Fruit fly (Drosophila melanogaster) whole organism, embryonic: ENCODE measurements around the gene Slimp.

ENCODE experiments used
- Abd-B ChIP-seq: fragments of 200-800 bp; sonication (Bioruptor generic); optimal IDR thresholded peaks from 2 replicates; lab custom pipeline; 2018; ENCODE audit warnings: missing biosample characterization, mild to moderate bottlenecking, missing genetic modification characterization, moderate library complexity
- Bdp1 ChIP-seq: fragments of 200-800 bp; sonication (Bioruptor generic); optimal IDR thresholded peaks from 3 replicates; lab custom pipeline; 2016; ENCODE audit warnings: missing biosample characterization, missing genetic modification characterization
- BtbVII ChIP-seq: fragments of 200-800 bp; sonication (Bioruptor generic); optimal IDR thresholded peaks from 3 replicates; lab custom pipeline; 2017; ENCODE audit warnings: missing biosample characterization, mild to moderate bottlenecking, missing genetic modification characterization
- CG12219 ChIP-seq: fragments of 200-800 bp; sonication (Bioruptor generic); optimal IDR thresholded peaks from 3 replicates; lab custom pipeline; 2018; ENCODE audit warnings: missing biosample characterization, mild to moderate bottlenecking, missing genetic modification characterization
- CG13287 ChIP-seq: fragments of 200-800 bp; sonication (Bioruptor generic); IDR thresholded peaks from 2 replicates; pipeline ENCODE4 v1.3.6; 2022; ENCODE audit warnings: missing biosample characterization, missing genetic modification characterization; ENCODE audit not compliant: partially characterized antibody
- CG13775 ChIP-seq: fragments of 200-800 bp; sonication (Bioruptor generic); optimal IDR thresholded peaks from 3 replicates; lab custom pipeline; 2017; ENCODE audit warnings: missing biosample characterization, mild to moderate bottlenecking, missing genetic modification characterization
- CG15011 ChIP-seq: fragments of 200-800 bp; sonication (Bioruptor generic); optimal IDR thresholded peaks from 3 replicates; lab custom pipeline; 2018; ENCODE audit warnings: missing biosample characterization, mild to moderate bottlenecking, missing genetic modification characterization
- CG16863 ChIP-seq: fragments of 200-800 bp; sonication (Bioruptor generic); optimal IDR thresholded peaks from 3 replicates; lab custom pipeline; 2016; ENCODE audit warnings: missing biosample characterization, missing genetic modification characterization
- CG1792 ChIP-seq: fragments of 200-800 bp; sonication (Bioruptor generic); optimal IDR thresholded peaks from 2 replicates; lab custom pipeline; 2016; ENCODE audit warnings: missing biosample characterization, missing genetic modification characterization
- CG2202 ChIP-seq: fragments of 200-800 bp; sonication (Bioruptor generic); optimal IDR thresholded peaks from 2 replicates; lab custom pipeline; 2018; ENCODE audit warnings: missing biosample characterization, mild to moderate bottlenecking, missing genetic modification characterization
- CG43689 ChIP-seq: fragments of 200-800 bp; sonication (Bioruptor generic); IDR thresholded peaks from 2 replicates; pipeline ENCODE4 v1.3.6; 2022; ENCODE audit warnings: missing biosample characterization, missing genetic modification characterization
- CG4404 ChIP-seq: fragments of 200-800 bp; sonication (Bioruptor generic); IDR thresholded peaks from 2 replicates; pipeline ENCODE4 v1.3.6; 2022; ENCODE audit warnings: missing biosample characterization, missing genetic modification characterization
- CG6683 ChIP-seq: fragments of 200-800 bp; sonication (Bioruptor generic); optimal IDR thresholded peaks from 2 replicates; lab custom pipeline; 2017; ENCODE audit warnings: missing biosample characterization, mild to moderate bottlenecking, missing genetic modification characterization, missing genetic modification reagents
- CG7839 ChIP-seq: fragments of 200-800 bp; sonication (Bioruptor generic); optimal IDR thresholded peaks from 3 replicates; lab custom pipeline; 2018; ENCODE audit warnings: missing biosample characterization, mild to moderate bottlenecking, missing genetic modification characterization, moderate library complexity
- CG7928 ChIP-seq: fragments of 200-800 bp; sonication (Bioruptor generic); optimal IDR thresholded peaks from 2 replicates; lab custom pipeline; 2017; ENCODE audit warnings: missing biosample characterization, mild to moderate bottlenecking, missing genetic modification characterization
- CG8281 ChIP-seq: fragments of 200-800 bp; sonication (Bioruptor generic); optimal IDR thresholded peaks from 2 replicates; lab custom pipeline; 2018; ENCODE audit warnings: missing biosample characterization, mild to moderate bottlenecking, missing genetic modification characterization, moderate library complexity
- CG8359 ChIP-seq: fragments of 200-800 bp; sonication (Bioruptor generic); optimal IDR thresholded peaks from 2 replicates; lab custom pipeline; 2017; ENCODE audit warnings: missing biosample characterization, mild to moderate bottlenecking, missing genetic modification characterization, borderline replicate concordance
- CHES-1-like ChIP-seq: fragments of 200-800 bp; sonication (Bioruptor generic); optimal IDR thresholded peaks from 2 replicates; lab custom pipeline; 2016; ENCODE audit warnings: missing biosample characterization, missing genetic modification characterization
- D19B ChIP-seq: fragments of 200-800 bp; sonication (Bioruptor generic); optimal IDR thresholded peaks from 2 replicates; lab custom pipeline; 2017; ENCODE audit warnings: missing biosample characterization, mild to moderate bottlenecking, missing genetic modification characterization
- HHEX ChIP-seq: fragments of 200-800 bp; sonication (Bioruptor generic); optimal IDR thresholded peaks from 3 replicates; lab custom pipeline; 2017; ENCODE audit warnings: missing biosample characterization, mild to moderate bottlenecking, missing genetic modification characterization, missing genetic modification reagents
- HLH3B ChIP-seq: fragments of 200-800 bp; sonication (Bioruptor generic); IDR thresholded peaks from 2 replicates; pipeline ENCODE4 v1.3.6; 2022; ENCODE audit warnings: missing biosample characterization, missing genetic modification characterization
- Hand ChIP-seq: fragments of 200-800 bp; sonication (Bioruptor generic); optimal IDR thresholded peaks from 2 replicates; lab custom pipeline; 2017; ENCODE audit warnings: mild to moderate bottlenecking, missing biosample characterization, missing genetic modification reagents, missing genetic modification characterization
- Hmr ChIP-seq: fragments of 200-800 bp; sonication (Bioruptor generic); optimal IDR thresholded peaks from 3 replicates; lab custom pipeline; 2017; ENCODE audit warnings: mild to moderate bottlenecking, missing biosample characterization, missing genetic modification reagents, missing genetic modification characterization
- Jarid2 ChIP-seq: fragments of 200-800 bp; sonication (Bioruptor generic); optimal IDR thresholded peaks from 3 replicates; lab custom pipeline; 2017; ENCODE audit warnings: mild to moderate bottlenecking, missing biosample characterization, missing genetic modification reagents, missing genetic modification characterization
- MBD-R2 ChIP-seq: fragments of 200-800 bp; sonication (Bioruptor generic); IDR thresholded peaks from 2 replicates; pipeline ENCODE4 v1.3.6; 2022; ENCODE audit warnings: missing biosample characterization, missing genetic modification characterization
- Mrtf ChIP-seq: fragments of 200-800 bp; sonication (Bioruptor generic); IDR thresholded peaks from 3 replicates; pipeline ENCODE4 v1.3.6; 2022; ENCODE audit warnings: missing biosample characterization, missing genetic modification characterization
- Oaz ChIP-seq: fragments of 200-800 bp; sonication (Bioruptor generic); IDR thresholded peaks from 2 replicates; pipeline ENCODE4 v1.3.6; 2022; ENCODE audit warnings: missing biosample characterization, missing genetic modification characterization
- Oli ChIP-seq: fragments of 200-800 bp; sonication (Bioruptor generic); optimal IDR thresholded peaks from 2 replicates; lab custom pipeline; 2018; ENCODE audit warnings: missing biosample characterization, mild to moderate bottlenecking, missing genetic modification characterization, moderate library complexity
- Opbp ChIP-seq: fragments of 200-800 bp; sonication (Bioruptor generic); IDR thresholded peaks from 3 replicates; pipeline ENCODE4 v1.3.6; 2022; ENCODE audit warnings: missing biosample characterization, missing genetic modification characterization; ENCODE audit not compliant: partially characterized antibody
- Side ChIP-seq: fragments of 200-800 bp; sonication (Bioruptor generic); optimal IDR thresholded peaks from 2 replicates; lab custom pipeline; 2016; ENCODE audit warnings: missing biosample characterization, missing genetic modification characterization
- Stat92E ChIP-seq, 3 experiments: fragments of >200 bp in 2 of 3; fragments of 200-800 bp in 1 of 3; sonication (Bioruptor generic) in 1 of 3; optimal IDR thresholded peaks; 2 replicates each; lab custom pipeline; 2017 to 2019; ENCODE audit warnings: missing biosample characterization in 3 of 3, missing genetic modification characterization in 3 of 3, mild to moderate bottlenecking in 1 of 3, moderate library complexity in 1 of 3
- Vsx1 ChIP-seq: fragments of 200-800 bp; sonication (Bioruptor generic); optimal IDR thresholded peaks from 2 replicates; lab custom pipeline; 2017; ENCODE audit warnings: missing biosample characterization, mild to moderate bottlenecking, missing genetic modification characterization, missing genetic modification reagents
- croc ChIP-seq: fragments of 200-800 bp; sonication (Bioruptor generic); conservative IDR thresholded peaks from 3 replicates; pipeline ENCODE4 v1.3.6; 2022; ENCODE audit warnings: missing biosample characterization, missing genetic modification characterization
- crp ChIP-seq, 2 experiments: fragments of 200-800 bp; sonication (Bioruptor generic); optimal IDR thresholded peaks; 2 replicates in 1 of 2; 3 replicates in 1 of 2; lab custom pipeline; 2017; ENCODE audit warnings: missing biosample characterization in 2 of 2, missing genetic modification characterization in 2 of 2, mild to moderate bottlenecking in 1 of 2, moderate library complexity in 1 of 2
- ftz-f1 ChIP-seq: fragments of 200-800 bp; sonication (Bioruptor generic); optimal IDR thresholded peaks from 2 replicates; lab custom pipeline; 2016; ENCODE audit warnings: missing biosample characterization, missing genetic modification characterization
- gcm ChIP-seq: fragments of 200-800 bp; sonication (Bioruptor generic); optimal IDR thresholded peaks from 2 replicates; lab custom pipeline; 2019; ENCODE audit warnings: missing biosample characterization, mild to moderate bottlenecking, missing genetic modification characterization, moderate library complexity
- hth ChIP-seq: fragments of >200 bp; optimal IDR thresholded peaks from 2 replicates; lab custom pipeline; 2017; ENCODE audit warnings: inconsistent platforms
- ind ChIP-seq: fragments of 200-800 bp; sonication (Bioruptor generic); optimal IDR thresholded peaks from 3 replicates; lab custom pipeline; 2016; ENCODE audit warnings: missing biosample characterization, missing genetic modification characterization
- jing ChIP-seq: fragments of 200-800 bp; sonication (Bioruptor generic); optimal IDR thresholded peaks from 2 replicates; lab custom pipeline; 2018; ENCODE audit warnings: missing biosample characterization, mild to moderate bottlenecking, missing genetic modification characterization
- klu ChIP-seq: fragments of 200-800 bp; sonication (Bioruptor generic); IDR thresholded peaks from 2 replicates; pipeline ENCODE4 v1.3.6; 2022; ENCODE audit warnings: missing biosample characterization, missing genetic modification characterization
- pita ChIP-seq: fragments of 200-800 bp; sonication (Bioruptor generic); optimal IDR thresholded peaks from 2 replicates; lab custom pipeline; 2017; ENCODE audit warnings: missing biosample characterization, mild to moderate bottlenecking, missing genetic modification characterization
- rib ChIP-seq: fragments of 200-800 bp; sonication (Bioruptor generic); IDR thresholded peaks from 2 replicates; pipeline ENCODE4 v1.3.6; 2022; ENCODE audit warnings: missing biosample characterization, missing genetic modification characterization
- sens-2 ChIP-seq: fragments of 200-800 bp; sonication (Bioruptor generic); IDR thresholded peaks from 2 replicates; pipeline ENCODE4 v1.3.6; 2022; ENCODE audit warnings: missing biosample characterization, missing genetic modification characterization
- sqz ChIP-seq: fragments of 200-800 bp; sonication (Bioruptor generic); optimal IDR thresholded peaks from 3 replicates; lab custom pipeline; 2018; ENCODE audit warnings: missing biosample characterization, mild to moderate bottlenecking, missing genetic modification characterization
- tgo ChIP-seq: fragments of 200-800 bp; sonication (Bioruptor generic); IDR thresholded peaks from 3 replicates; pipeline ENCODE4 v1.3.6; 2022; ENCODE audit warnings: missing biosample characterization, missing genetic modification characterization
- wdn ChIP-seq: fragments of 200-800 bp; sonication (Bioruptor generic); IDR thresholded peaks from 2 replicates; pipeline ENCODE4 v1.3.6; 2022; ENCODE audit warnings: missing biosample characterization, missing genetic modification characterization

Slimp gene

DNA sequence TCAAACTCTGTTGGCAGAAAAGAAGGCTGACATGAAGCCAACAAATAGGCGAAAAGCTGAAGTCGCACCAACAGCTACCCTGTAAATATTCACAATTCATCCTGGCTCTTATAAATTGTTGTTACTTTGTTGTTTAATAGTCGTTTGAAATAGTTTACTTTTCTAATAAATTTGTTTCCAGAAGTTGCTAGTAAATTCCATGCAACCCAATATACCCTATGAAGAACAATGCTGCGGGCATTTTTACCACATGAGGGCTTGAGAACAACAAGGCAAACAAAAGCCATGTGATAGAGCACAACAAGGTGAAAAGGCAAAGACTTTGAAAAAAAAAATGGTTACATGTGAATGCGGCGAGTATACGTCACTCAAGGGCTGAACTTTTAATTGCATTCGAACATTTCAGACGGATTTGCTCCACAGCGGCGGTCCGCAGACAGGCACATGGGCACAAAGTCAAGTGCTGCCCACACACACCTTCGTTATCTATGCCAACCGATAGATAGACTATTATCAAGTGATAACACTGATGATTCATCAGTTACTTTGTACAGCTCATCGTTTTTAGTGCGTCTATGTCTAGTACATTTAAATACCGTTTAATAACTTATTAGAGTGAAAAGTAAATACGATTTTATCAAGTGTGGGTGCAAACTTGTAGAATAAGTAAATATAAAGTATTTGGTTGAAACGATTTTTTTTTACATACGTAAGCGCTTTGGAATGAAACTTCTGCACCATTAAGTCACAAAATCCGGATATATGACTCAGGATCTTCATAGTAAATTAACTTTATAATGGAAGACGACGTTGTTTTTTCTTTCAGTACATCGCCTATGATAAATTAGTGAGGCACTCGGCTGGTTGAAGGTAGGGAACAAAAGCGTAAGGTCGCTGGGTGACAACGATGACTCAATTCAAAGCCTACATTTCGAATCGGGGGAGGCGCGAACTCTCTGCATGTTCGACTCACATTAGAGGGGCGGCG, 49.4 kb downstream of the Slimp start (continued):
- TF ChIP-seq CG13287 (GFP tag; lab: Robert Waterston, UW) (no peak), Vsx1 (GFP tag; lab: Kevin White, UChicago) (peak; percentile 21), CG13775 (peak; percentile 60), D19B (GFP tag; lab: Kevin White, UChicago) (peak; percentile 95), ind (peak; percentile 82), CG8359 (GFP tag; lab: Kevin White, UChicago) (no peak), gcm (GFP tag; lab: Kevin White, UChicago) (peak; percentile 76), CHES-1-like (GFP tag; lab: Kevin White, UChicago) (peak; percentile 78), sens-2 (GFP tag; lab: Robert Waterston, UW) (peak; percentile 56; the same call in 1 of the 2 replicates), Oli (peak; percentile 82), CG43689 (peak; percentile 44; the same call in 1 of the 2 replicates), croc (GFP tag; lab: Robert Waterston, UW) (no peak; the same call in 2 of the 3 replicates), CG12219 (GFP tag; lab: Kevin White, UChicago) (peak; percentile 75), sqz (GFP tag; lab: Kevin White, UChicago) (no peak), Abd-B (peak; percentile 80), CG2202 (tag; lab: Kevin White, UChicago) (peak; percentile 34), CG15011 (GFP tag; lab: Kevin White, UChicago) (peak; percentile 67), Oaz (GFP tag; lab: Robert Waterston, UW) (peak; percentile 60; the same call in 1 of the 2 replicates), BtbVII (GFP tag; lab: Kevin White, UChicago) (peak; percentile 41), Hand (GFP tag; lab: Kevin White, UChicago) (peak; percentile 2), Jarid2 (no peak), MBD-R2 (GFP tag; lab: Robert Waterston, UW) (peak; percentile 59; the same call in 1 of the 2 replicates), Hmr (GFP tag; lab: Kevin White, UChicago) (peak; percentile 64), jing (GFP tag; lab: Kevin White, UChicago) (peak; percentile 72), CG8281 (tag; lab: Kevin White, UChicago) (peak; percentile 23), wdn (GFP tag; lab: Robert Waterston, UW) (peak; percentile 45; the same call in 1 of the 2 replicates), pita (GFP tag; lab: Kevin White, UChicago) (no peak), HHEX (GFP tag; lab: Kevin White, UChicago) (peak; percentile 79), Stat92E (GFP tag; optimal IDR thresholded peaks at IDR 0.05; lab: Kevin White, UChicago) (no peak), rib (peak; percentile 47; the same call in 1 of the 2 replicates), Side (GFP tag; lab: Kevin White, UChicago) (peak; percentile 69), CG6683 (no peak), tgo (GFP tag; lab: Robert Waterston, UW) (peak; percentile 80), CG1792 (peak; percentile 15), CG7839 (tag; lab: Kevin White, UChicago) (peak; percentile 85), crp (GFP tag; optimal IDR thresholded peaks at IDR 0.05; lab: Kevin White, UChicago) (no peak), CG16863 (GFP tag; lab: Kevin White, UChicago) (peak; percentile 85), ftz-f1 (GFP tag; lab: Kevin White, UChicago) (no peak), hth (lab: Kevin White, UChicago) (no peak), Mrtf (GFP tag; lab: Robert Waterston, UW) (peak; percentile 81), Opbp (no peak), Bdp1 (peak; percentile 71), HLH3B (peak; percentile 89), CG7928 (no peak), CG4404 (GFP tag; lab: Robert Waterston, UW) (peak; percentile 57), klu (GFP tag; lab: Robert Waterston, UW) (peak; percentile 70)
